Worm (Caenorhabditis elegans): ENCODE data around the gene T26G10.3.

DNA sequence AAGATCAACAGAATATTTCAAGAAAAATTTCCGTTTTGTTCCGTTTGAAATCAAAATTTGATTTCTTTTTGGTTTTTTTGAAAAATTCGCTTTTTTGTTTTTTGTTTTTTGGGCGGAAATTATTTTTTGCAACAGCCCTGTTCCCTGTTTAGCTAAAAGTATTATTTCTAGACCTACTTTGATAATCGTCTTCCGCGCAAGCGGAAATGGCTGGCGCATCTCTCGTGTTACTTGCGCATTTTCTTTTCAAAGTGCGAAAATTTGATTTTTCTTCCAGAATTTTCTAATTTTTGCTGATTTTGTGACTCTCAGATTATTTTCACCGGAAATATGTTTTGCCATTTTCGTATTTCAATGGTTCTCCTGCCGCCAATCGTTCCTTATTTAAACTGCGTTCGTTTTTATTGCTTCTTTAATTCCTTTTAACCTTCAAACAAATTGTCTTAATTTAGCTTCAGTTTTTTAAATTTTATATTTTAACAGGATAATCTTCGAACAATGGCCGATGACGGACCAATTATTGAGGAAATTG lies 20.4 kb upstream of the T26G10.3 start, which contains the start of gene cpar-1:
- TF ChIP-seq ref-1 (GFP tag; conservative IDR thresholded peaks at IDR 0.05), result no peak
- TF ChIP-seq cog-1 (tag; optimal IDR thresholded peaks at IDR 0.05), result no peak
- TF ChIP-seq tab-1 (GFP tag; IDR thresholded peaks at IDR 0.05), result no peak
